Worm (Caenorhabditis elegans) whole organism, mixed stage, embryonic: ENCODE results near the gene eng-1.
A peak's percentile ranks its signal among the peaks of the same experiment; 100 is the strongest.

Source experiments
- M03D4.4 ChIP-seq: sonication (generic microtip); optimal IDR thresholded peaks from 2 replicates; lab custom pipeline; 2017; ENCODE audit warnings: mild to moderate bottlenecking, missing genetic modification characterization, missing compliant biosample characterization
- bed-3 ChIP-seq: fragments of 200-800 bp; sonication (Bioruptor generic); optimal IDR thresholded peaks from 3 replicates; lab custom pipeline; 2018; ENCODE audit warnings: mild to moderate bottlenecking, missing genetic modification characterization, moderate library complexity, missing compliant biosample characterization
- blmp-1 ChIP-seq: fragments of 150-350 bp; optimal IDR thresholded peaks from 2 replicates; lab custom pipeline; 2014; ENCODE audit warnings: missing biosample characterization, missing genetic modification characterization
- ceh-39 ChIP-seq: fragments of 150-350 bp; optimal IDR thresholded peaks from 2 replicates; lab custom pipeline; 2014; ENCODE audit warnings: missing biosample characterization, missing genetic modification characterization
- ceh-43 ChIP-seq: fragments of 200-800 bp; sonication (Bioruptor generic); optimal IDR thresholded peaks from 2 replicates; lab custom pipeline; 2018; ENCODE audit warnings: mild to moderate bottlenecking, missing genetic modification characterization, moderate library complexity, missing compliant biosample characterization
- ceh-83 ChIP-seq: fragments of 200-800 bp; sonication (Bioruptor generic); optimal IDR thresholded peaks from 2 replicates; lab custom pipeline; 2018; ENCODE audit warnings: mild to moderate bottlenecking, missing genetic modification characterization, missing compliant biosample characterization
- ces-1 ChIP-seq: fragments of 150-350 bp; optimal IDR thresholded peaks from 2 replicates; lab custom pipeline; 2014; ENCODE audit warnings: missing biosample characterization, missing genetic modification reagents, missing genetic modification characterization
- cnd-1 ChIP-seq: fragments of 200-800 bp; sonication (Bioruptor generic); optimal IDR thresholded peaks from 2 replicates; lab custom pipeline; 2018; ENCODE audit warnings: mild to moderate bottlenecking, missing genetic modification characterization, missing compliant biosample characterization
- drap-1 ChIP-seq: fragments of 200-800 bp; sonication (Bioruptor generic); optimal IDR thresholded peaks from 3 replicates; lab custom pipeline; 2018; ENCODE audit warnings: mild to moderate bottlenecking, missing genetic modification characterization, missing compliant biosample characterization
- elt-1 ChIP-seq: sonication (generic microtip); optimal IDR thresholded peaks from 2 replicates; lab custom pipeline; 2017; ENCODE audit warnings: missing genetic modification characterization, mild to moderate bottlenecking, missing compliant biosample characterization, antibody characterized with exemption, moderate library complexity, borderline replicate concordance; ENCODE audit not compliant: insufficient read depth
- elt-3 ChIP-seq: fragments of 150-350 bp; optimal IDR thresholded peaks from 2 replicates; lab custom pipeline; 2014; ENCODE audit warnings: missing biosample characterization, missing genetic modification characterization
- flh-1 ChIP-seq: fragments of 200-800 bp; sonication (Bioruptor generic); optimal IDR thresholded peaks from 2 replicates; lab custom pipeline; 2018; ENCODE audit warnings: mild to moderate bottlenecking, missing genetic modification characterization, moderate library complexity, missing compliant biosample characterization
- ham-2 ChIP-seq: fragments of 200-800 bp; sonication (Bioruptor generic); optimal IDR thresholded peaks from 2 replicates; lab custom pipeline; 2018; ENCODE audit warnings: mild to moderate bottlenecking, missing genetic modification characterization, missing compliant biosample characterization
- hlh-1 ChIP-seq: fragments of 150-350 bp; optimal IDR thresholded peaks from 2 replicates; lab custom pipeline; 2014; ENCODE audit warnings: missing biosample characterization, missing genetic modification reagents, missing genetic modification characterization
- lin-13 ChIP-seq: fragments of 150-350 bp; optimal IDR thresholded peaks from 2 replicates; lab custom pipeline; 2014; ENCODE audit warnings: missing biosample characterization, missing genetic modification characterization
- lin-32 ChIP-seq: fragments of 200-800 bp; sonication (Bioruptor generic); optimal IDR thresholded peaks from 2 replicates; lab custom pipeline; 2018; ENCODE audit warnings: mild to moderate bottlenecking, missing genetic modification characterization, missing compliant biosample characterization
- lsy-2 ChIP-seq: fragments of 150-350 bp; optimal IDR thresholded peaks from 2 replicates; lab custom pipeline; 2014; ENCODE audit warnings: missing biosample characterization, missing genetic modification characterization
- mab-5 ChIP-seq: fragments of 150-350 bp; optimal IDR thresholded peaks from 2 replicates; lab custom pipeline; 2014; ENCODE audit warnings: missing biosample characterization, missing genetic modification characterization
- mep-1 ChIP-seq: fragments of 150-350 bp; optimal IDR thresholded peaks from 2 replicates; lab custom pipeline; 2017; ENCODE audit warnings: missing biosample characterization, missing genetic modification reagents, missing genetic modification characterization, inconsistent platforms
- mls-2 ChIP-seq: sonication (generic microtip); optimal IDR thresholded peaks from 2 replicates; lab custom pipeline; 2016; ENCODE audit warnings: mild to moderate bottlenecking, missing genetic modification characterization, moderate library complexity, missing compliant biosample characterization
- nhr-12 ChIP-seq: fragments of 150-350 bp; optimal IDR thresholded peaks from 2 replicates; lab custom pipeline; 2014; ENCODE audit warnings: missing biosample characterization, missing genetic modification characterization
- nhr-2 ChIP-seq: fragments of 150-350 bp; optimal IDR thresholded peaks from 2 replicates; lab custom pipeline; 2014; ENCODE audit warnings: missing biosample characterization, missing genetic modification characterization
- nhr-237 ChIP-seq: fragments of 150-350 bp; optimal IDR thresholded peaks from 2 replicates; lab custom pipeline; 2014; ENCODE audit warnings: missing biosample characterization, missing genetic modification characterization
- nhr-28 ChIP-seq: fragments of 150-350 bp; optimal IDR thresholded peaks from 2 replicates; lab custom pipeline; 2014; ENCODE audit warnings: missing biosample characterization, missing genetic modification characterization
- nhr-76 ChIP-seq: sonication (generic microtip); optimal IDR thresholded peaks from 2 replicates; lab custom pipeline; 2017; ENCODE audit warnings: missing biosample characterization, missing genetic modification characterization
- pha-4 ChIP-seq: fragments of 150-350 bp; optimal IDR thresholded peaks from 2 replicates; lab custom pipeline; 2018; ENCODE audit warnings: missing biosample characterization, missing genetic modification reagents, missing genetic modification characterization
- sem-2 ChIP-seq: fragments of 200-800 bp; sonication (Bioruptor generic); optimal IDR thresholded peaks from 2 replicates; lab custom pipeline; 2018; ENCODE audit warnings: mild to moderate bottlenecking, missing genetic modification characterization, missing compliant biosample characterization
- snpc-4 ChIP-seq: fragments of 150-350 bp; optimal IDR thresholded peaks from 2 replicates; lab custom pipeline; 2014; ENCODE audit warnings: missing biosample characterization, missing genetic modification characterization
- sptf-1 ChIP-seq: sonication (generic microtip); optimal IDR thresholded peaks from 2 replicates; lab custom pipeline; 2017; ENCODE audit warnings: mild to moderate bottlenecking, missing genetic modification characterization, moderate library complexity, missing compliant biosample characterization
- tbx-8 ChIP-seq: fragments of 200-800 bp; sonication (Bioruptor generic); optimal IDR thresholded peaks from 2 replicates; lab custom pipeline; 2018; ENCODE audit warnings: mild to moderate bottlenecking, missing genetic modification characterization, moderate library complexity, missing compliant biosample characterization
- unc-120 ChIP-seq: sonication (generic microtip); optimal IDR thresholded peaks from 2 replicates; lab custom pipeline; 2017; ENCODE audit warnings: missing genetic modification characterization, missing compliant biosample characterization; ENCODE audit not compliant: poor library complexity, severe bottlenecking
- unc-39 ChIP-seq: fragments of 150-350 bp; optimal IDR thresholded peaks from 2 replicates; lab custom pipeline; 2014; ENCODE audit warnings: missing biosample characterization, missing genetic modification characterization
- unc-62 ChIP-seq: fragments of 150-350 bp; optimal IDR thresholded peaks from 2 replicates; lab custom pipeline; 2014; ENCODE audit warnings: missing biosample characterization, missing genetic modification reagents, missing genetic modification characterization
- zip-8 ChIP-seq: fragments of 150-350 bp; optimal IDR thresholded peaks from 2 replicates; lab custom pipeline; 2014; ENCODE audit warnings: missing biosample characterization, missing genetic modification characterization
- ztf-11 ChIP-seq: fragments of 150-350 bp; optimal IDR thresholded peaks from 2 replicates; lab custom pipeline; 2014; ENCODE audit warnings: missing biosample characterization, missing genetic modification characterization

eng-1 gene

ce11 chrIII:5871760-5872159 is 3.5 kb upstream of the eng-1 start, which contains the start of the genes F01F1.11 and F01F1.3:
Gene F01F1.11 (minus strand): TSS chrIII:5871877.
Gene F01F1.3 (plus strand): TSS chrIII:5871938.
- TF ChIP-seq cnd-1 (no peak), nhr-28 (no peak), tbx-8 (no peak), pha-4 (tag; lab: Kevin White, UChicago) (peak; percentile 20), sptf-1 (peak; percentile 34), ces-1 (GFP tag; lab: Kevin White, UChicago) (peak; percentile 58), nhr-76 (tag; lab: Kevin White, UChicago) (no peak), mep-1 (peak; percentile 31), nhr-12 (tag; lab: Kevin White, UChicago) (no peak), ceh-83 (GFP tag; lab: Kevin White, UChicago) (no peak), zip-8 (tag; lab: Kevin White, UChicago) (no peak), drap-1 (GFP tag; lab: Kevin White, UChicago) (no peak), flh-1 (no peak), ceh-39 (tag; lab: Kevin White, UChicago) (no peak), ceh-43 (GFP tag; lab: Kevin White, UChicago) (no peak), bed-3 (GFP tag; lab: Kevin White, UChicago) (no peak), lin-32 (GFP tag; lab: Kevin White, UChicago) (no peak), unc-120 (no peak), ham-2 (GFP tag; lab: Kevin White, UChicago) (no peak), mls-2 (tag; lab: Kevin White, UChicago) (no peak), unc-62 (GFP tag; lab: Kevin White, UChicago) (no peak), lsy-2 (tag; lab: Kevin White, UChicago) (peak; percentile 58), unc-39 (no peak), blmp-1 (tag; lab: Kevin White, UChicago) (no peak), mab-5 (no peak), M03D4.4 (tag; lab: Kevin White, UChicago) (no peak), nhr-2 (tag; lab: Kevin White, UChicago) (no peak), snpc-4 (tag; lab: Kevin White, UChicago) (no peak), sem-2 (GFP tag; lab: Kevin White, UChicago) (no peak), elt-1 (tag; lab: Kevin White, UChicago) (no peak), lin-13 (no peak), ztf-11 (no peak), nhr-237 (peak; percentile 39), hlh-1 (tag; lab: Kevin White, UChicago) (peak; percentile 6), elt-3 (tag; lab: Kevin White, UChicago) (no peak)

- no peak for TF ChIP-seq bed-3 (GFP tag; lab: Kevin White, UChicago)
- no peak for TF ChIP-seq unc-39
- TF ChIP-seq unc-120: no peak
- no peak for TF ChIP-seq tbx-8
- no peak for TF ChIP-seq sem-2 (GFP tag; lab: Kevin White, UChicago)
- TF ChIP-seq nhr-237: no peak
- TF ChIP-seq flh-1: no peak
- TF ChIP-seq nhr-76 (tag; lab: Kevin White, UChicago): no peak
- TF ChIP-seq unc-62 (GFP tag; lab: Kevin White, UChicago): no peak
- TF ChIP-seq mls-2 (tag; lab: Kevin White, UChicago): no peak
- TF ChIP-seq mab-5: no peak
- no peak for TF ChIP-seq lsy-2 (tag; lab: Kevin White, UChicago)
- TF ChIP-seq blmp-1 (tag; lab: Kevin White, UChicago): no peak
- TF ChIP-seq pha-4 (tag; lab: Kevin White, UChicago): no peak
- no peak for TF ChIP-seq elt-3 (tag; lab: Kevin White, UChicago)
These were observed 1.1 kb upstream of the eng-1 start, which contains the start of gene F01F1.15 for ce11 chrIII:5869429-5869828. Gene F01F1.15 (minus strand): TSS chrIII:5869529.

ce11 chrIII:5864270-5864669 is 4.0 kb downstream of the eng-1 start, which contains the start of gene rabn-5:
Gene rabn-5 (plus strand): TSS chrIII:5864553.
- TF ChIP-seq snpc-4 (tag; lab: Kevin White, UChicago) (no peak), ces-1 (GFP tag; lab: Kevin White, UChicago) (peak; percentile 80)

ce11 chrIII:5863774-5864173 is 4.5 kb downstream of the eng-1 start, which contains the start of gene dnpp-1:
Gene dnpp-1 (minus strand): TSS chrIII:5863803.
- TF ChIP-seq unc-39 (no peak), nhr-237 (no peak), sem-2 (GFP tag; lab: Kevin White, UChicago) (no peak), nhr-2 (tag; lab: Kevin White, UChicago) (no peak)
- TF ChIP-seq, all 35 proteins: peak for 0
